Worm (Caenorhabditis elegans): Measurements from ENCODE around the gene W04D12.1.

W04D12.1 gene

ce11 chrIII:5853240-5853639 lies 16.5 kb downstream of the W04D12.1 start, which contains the start of gene ddx-23 (continued):
- TF ChIP-seq ztf-3 (GFP tag; optimal IDR thresholded peaks at IDR 0.05): no peak
- peak; percentile 62 for TF ChIP-seq repo-1 (tag; optimal IDR thresholded peaks at IDR 0.05)
- TF ChIP-seq egrh-3 (GFP tag; IDR thresholded peaks at IDR 0.05): no peak
- no peak for TF ChIP-seq D2030.7 (GFP tag; IDR thresholded peaks at IDR 0.05)
- no peak for TF ChIP-seq F57A8.1 (GFP tag; optimal IDR thresholded peaks at IDR 0.05)
- TF ChIP-seq hmg-1.2 (GFP tag; IDR thresholded peaks at IDR 0.05): no peak
- TF ChIP-seq lag-1 (GFP tag; IDR thresholded peaks at IDR 0.05): no peak
- TF ChIP-seq cebp-1 (GFP tag; IDR thresholded peaks at IDR 0.05): no peak
- peak; percentile 39 for TF ChIP-seq cebp-1 (tag; optimal IDR thresholded peaks at IDR 0.05)
- TF ChIP-seq unc-62 (GFP tag; optimal IDR thresholded peaks at IDR 0.05): no peak
- no peak for TF ChIP-seq nhr-80 (tag; optimal IDR thresholded peaks at IDR 0.05)
- no peak for TF ChIP-seq bed-2 (GFP tag; IDR thresholded peaks at IDR 0.05)

ce11 chrIII:5855637-5856179 lies 19.0 kb downstream of the W04D12.1 start, which contains the start of the genes cct-6 and alh-9:
cct-6 (minus strand) TSS chrIII:5855687.
alh-9 (plus strand) TSS chrIII:5856018.
- TF ChIP-seq hlh-12 (tag; optimal IDR thresholded peaks at IDR 0.05) (no peak), snpc-3.4 (tag; optimal IDR thresholded peaks at IDR 0.05) (peak; percentile 62), madf-10 (tag; optimal IDR thresholded peaks at IDR 0.05) (peak; percentile 2), C06A6.2 (GFP tag; conservative IDR thresholded peaks at IDR 0.05) (no peak), madf-6 (GFP tag; IDR thresholded peaks at IDR 0.05) (peak; percentile 62; the same call in 1 of the 2 replicates), F23B12.7 (tag; optimal IDR thresholded peaks at IDR 0.05; ENCODE audit: insufficient read depth) (peak; percentile 61), nfyb-1 (GFP tag; IDR thresholded peaks at IDR 0.05) (peak; percentile 20; the same call in 1 of the 2 replicates), mcd-1 (GFP tag; IDR thresholded peaks at IDR 0.05) (peak; percentile 58), egrh-3 (GFP tag; IDR thresholded peaks at IDR 0.05) (no peak), snpc-4 (GFP tag; optimal IDR thresholded peaks at IDR 0.05) (no peak), snpc-4 (tag; optimal IDR thresholded peaks at IDR 0.05) (peak in 3 of 4 experiments; percentile 19 to 30 (median 22)), hsf-1 (GFP tag; IDR thresholded peaks at IDR 0.05) (peak; percentile 77), zfh-2 (GFP tag; conservative IDR thresholded peaks at IDR 0.05) (no peak), cebp-1 (GFP tag; IDR thresholded peaks at IDR 0.05) (peak; percentile 68; the same call in 1 of the 2 replicates), cebp-1 (tag; optimal IDR thresholded peaks at IDR 0.05) (peak; percentile 94), nhr-80 (tag; optimal IDR thresholded peaks at IDR 0.05) (peak; percentile 11), lsl-1 (GFP tag; optimal IDR thresholded peaks at IDR 0.05) (peak; percentile 55), cebp-2 (GFP tag; IDR thresholded peaks at IDR 0.05) (no peak), ekl-4 (GFP tag; IDR thresholded peaks at IDR 0.05) (peak; percentile 23; the same call in 1 of the 2 replicates), xnd-1 (tag; optimal IDR thresholded peaks at IDR 0.05) (no peak), Y53F4B.3 (GFP tag; IDR thresholded peaks at IDR 0.05) (no peak), lin-26 (GFP tag; IDR thresholded peaks at IDR 0.05) (no peak), hmg-1.2 (GFP tag; IDR thresholded peaks at IDR 0.05) (peak; percentile 37; the same call in 1 of the 2 replicates), sdz-38 (tag; optimal IDR thresholded peaks at IDR 0.05) (no peak), lin-40 (tag; optimal IDR thresholded peaks at IDR 0.05) (peak; percentile 31), F33H1.4 (GFP tag; IDR thresholded peaks at IDR 0.05) (peak; percentile 93), pha-4 (tag; optimal IDR thresholded peaks at IDR 0.05) (peak; percentile 94), nfya-1 (tag; optimal IDR thresholded peaks at IDR 0.05; ENCODE audit: borderline replicate concordance, insufficient read depth) (no peak), Y56A3A.18 (GFP tag; IDR thresholded peaks at IDR 0.05) (no peak), ceh-91 (GFP tag; IDR thresholded peaks at IDR 0.05) (peak; percentile 44; the same call in 1 of the 2 replicates), snpc-1.1 (tag; optimal IDR thresholded peaks at IDR 0.05; ENCODE audit: insufficient read depth) (no peak), pbrm-1 (GFP tag; IDR thresholded peaks at IDR 0.05) (peak; percentile 64; the same call in 1 of the 2 replicates), lin-35 (GFP tag; optimal IDR thresholded peaks at IDR 0.05) (peak in 1 of 3 experiments; percentile 91), lir-1 (GFP tag; conservative IDR thresholded peaks at IDR 0.05) (no peak), efl-1 (GFP tag; optimal IDR thresholded peaks at IDR 0.05) (peak; percentile 70), lin-54 (GFP tag; optimal IDR thresholded peaks at IDR 0.05) (peak; percentile 91), K12H6.12 (tag; optimal IDR thresholded peaks at IDR 0.05) (peak; percentile 37), dpl-1 (GFP tag; optimal IDR thresholded peaks at IDR 0.05) (peak; percentile 81), ceh-27 (GFP tag; optimal IDR thresholded peaks at IDR 0.05) (peak; percentile 35)
